Fruit fly (Drosophila melanogaster): ENCODE data around the gene CG7179.
"Not testable (repeated sequence)": the region's sequence is repeated elsewhere in the genome, so short reads cannot be mapped to it uniquely, and the experiment has no call there.

CG7179 gene

dm6 chr2L:7746975-7747374 lies 30.9 kb downstream of the CG7179 start, which contains the start of gene ATPsynGL:
Gene ATPsynGL, plus strand, starts transcription at chr2L:7747275.
- no peak for TF ChIP-seq CG8159 (tag; optimal IDR thresholded peaks at IDR 0.05)
- TF ChIP-seq Pif1A (GFP tag; optimal IDR thresholded peaks at IDR 0.05): no peak
- no peak for TF ChIP-seq CG34367 (tag; optimal IDR thresholded peaks at IDR 0.05)
- TF ChIP-seq CG9948 (tag; optimal IDR thresholded peaks at IDR 0.05): no peak
- TF ChIP-seq Ets98B (GFP tag; IDR thresholded peaks at IDR 0.05): no peak
- TF ChIP-seq Snoo (tag; optimal IDR thresholded peaks at IDR 0.05): no peak
- TF ChIP-seq D1 (tag; optimal IDR thresholded peaks at IDR 0.05): no peak
- TF ChIP-seq CG13204 (GFP tag; optimal IDR thresholded peaks at IDR 0.05): no peak
- TF ChIP-seq EcR (GFP tag; optimal IDR thresholded peaks at IDR 0.05): no peak
- no peak for TF ChIP-seq CG10348 (GFP tag; IDR thresholded peaks at IDR 0.05)

- TF ChIP-seq gl (tag; optimal IDR thresholded peaks at IDR 0.05): no peak
- TF ChIP-seq fd96Ca (GFP tag; IDR thresholded peaks at IDR 0.05): no peak
- TF ChIP-seq CG34367 (tag; optimal IDR thresholded peaks at IDR 0.05): no peak
- TF ChIP-seq CG10348 (GFP tag; IDR thresholded peaks at IDR 0.05): no peak
- no peak for TF ChIP-seq D1 (tag; optimal IDR thresholded peaks at IDR 0.05)
- TF ChIP-seq CG12605 (GFP tag; IDR thresholded peaks at IDR 0.05): no peak
- no peak for TF ChIP-seq Snoo (tag; optimal IDR thresholded peaks at IDR 0.05)
- no peak for TF ChIP-seq CG8301 (tag; optimal IDR thresholded peaks at IDR 0.05)
- no peak for TF ChIP-seq CG13204 (GFP tag; optimal IDR thresholded peaks at IDR 0.05)
- TF ChIP-seq Pif1B (GFP tag; optimal IDR thresholded peaks at IDR 0.05): no peak
- no peak for TF ChIP-seq EcR (GFP tag; optimal IDR thresholded peaks at IDR 0.05)
- TF ChIP-seq CG4496 (GFP tag; IDR thresholded peaks at IDR 0.05): no peak
- TF ChIP-seq CG32121 (GFP tag; IDR thresholded peaks at IDR 0.05): no peak
- no peak for TF ChIP-seq rn (GFP tag; IDR thresholded peaks at IDR 0.05)
- TF ChIP-seq Pif1A (GFP tag; optimal IDR thresholded peaks at IDR 0.05): no peak
- TF ChIP-seq Ets98B (GFP tag; IDR thresholded peaks at IDR 0.05): no peak
- TF ChIP-seq CG14655 (GFP tag; optimal IDR thresholded peaks at IDR 0.05): no peak
Observed at dm6 chr2L:7744739-7745138, 33.1 kb downstream of the CG7179 start, which contains the start of gene CG7214. Gene CG7214, minus strand, starts transcription at chr2L:7744839.

dm6 chr2L:7744208-7744607 lies 33.6 kb downstream of the CG7179 start:
- TF ChIP-seq CG4496 (GFP tag; IDR thresholded peaks at IDR 0.05): no peak
- peak; percentile 26; the same call in 1 of the 2 replicates for TF ChIP-seq rn (GFP tag; IDR thresholded peaks at IDR 0.05)
- no peak for TF ChIP-seq CG8159 (tag; optimal IDR thresholded peaks at IDR 0.05)

- TF ChIP-seq CG8159 (tag; optimal IDR thresholded peaks at IDR 0.05) (no peak), Snoo (tag; optimal IDR thresholded peaks at IDR 0.05) (no peak), Pif1B (GFP tag; optimal IDR thresholded peaks at IDR 0.05) (no peak), EcR (GFP tag; optimal IDR thresholded peaks at IDR 0.05) (no peak), gl (tag; optimal IDR thresholded peaks at IDR 0.05) (no peak), CG34367 (tag; optimal IDR thresholded peaks at IDR 0.05) (no peak), CG13204 (GFP tag; optimal IDR thresholded peaks at IDR 0.05) (no peak), fd96Ca (GFP tag; IDR thresholded peaks at IDR 0.05) (no peak), CG9948 (tag; optimal IDR thresholded peaks at IDR 0.05) (no peak), CG14655 (GFP tag; optimal IDR thresholded peaks at IDR 0.05) (no peak), rn (GFP tag; IDR thresholded peaks at IDR 0.05) (no peak), Pif1A (GFP tag; optimal IDR thresholded peaks at IDR 0.05) (no peak), Ets98B (GFP tag; IDR thresholded peaks at IDR 0.05) (no peak), CG8301 (tag; optimal IDR thresholded peaks at IDR 0.05) (no peak), CG15710 (tag; optimal IDR thresholded peaks at IDR 0.05) (no peak), CG10348 (GFP tag; IDR thresholded peaks at IDR 0.05) (no peak)
Observed at dm6 chr2L:7741437-7741836, 36.4 kb downstream of the CG7179 start, which contains the start of gene Acp1. Gene Acp1, minus strand, starts transcription at chr2L:7741537.

- TF ChIP-seq Snoo (tag; optimal IDR thresholded peaks at IDR 0.05); D1 (tag; optimal IDR thresholded peaks at IDR 0.05); CG13204 (GFP tag; optimal IDR thresholded peaks at IDR 0.05): not testable (repeated sequence)
Observed at dm6 chr2L:7738709-7739108, 39.1 kb downstream of the CG7179 start, which contains the start of gene CG31904. Gene CG31904, minus strand, starts transcription at chr2L:7738809.

dm6 chr2L:7732570-7732969 lies 45.3 kb downstream of the CG7179 start, which contains the start of gene CG13796:
Gene CG13796, minus strand, starts transcription at chr2L:7732670.
- not testable (repeated sequence) for TF ChIP-seq EcR (GFP tag; optimal IDR thresholded peaks at IDR 0.05); Pif1B (GFP tag; optimal IDR thresholded peaks at IDR 0.05); gl (tag; optimal IDR thresholded peaks at IDR 0.05)

- TF ChIP-seq fd96Ca (GFP tag; IDR thresholded peaks at IDR 0.05) (no peak), CG14655 (GFP tag; optimal IDR thresholded peaks at IDR 0.05) (peak; percentile 17), gl (tag; optimal IDR thresholded peaks at IDR 0.05) (no peak)
Observed at dm6 chr2L:7726268-7726997, 51.4 kb downstream of the CG7179 start, which contains the start of gene CG13795. Gene CG13795, minus strand, starts transcription at chr2L:7726298.
